Worm (Caenorhabditis elegans): ENCODE data around the gene rpl-32.

Gene rpl-32

ce11 chrII:9060332-9060840, 3.5 kb upstream of the rpl-32 start (continued):
- TF ChIP-seq F57C9.4 (tag; optimal IDR thresholded peaks at IDR 0.05) (no peak), cebp-2 (GFP tag; IDR thresholded peaks at IDR 0.05) (0 out of 2 replicates have a peak, but pooled peaks have one; percentile 18), F22D6.2 (tag; optimal IDR thresholded peaks at IDR 0.05) (peak; percentile 14), ztf-25 (GFP tag; IDR thresholded peaks at IDR 0.05) (no peak), ztf-18 (tag; optimal IDR thresholded peaks at IDR 0.05) (peak; percentile 54), tlf-1 (GFP tag; optimal IDR thresholded peaks at IDR 0.05) (peak; percentile 44), gei-17 (GFP tag; optimal IDR thresholded peaks at IDR 0.05) (peak; percentile 34), ama-1 (optimal IDR thresholded peaks at IDR 0.05) (no peak), ama-1 (GFP tag; optimal IDR thresholded peaks at IDR 0.05) (no peak), nfyb-1 (GFP tag; IDR thresholded peaks at IDR 0.05) (peak; percentile 93), madf-8 (GFP tag; conservative IDR thresholded peaks at IDR 0.05) (no peak), mxl-1 (tag; optimal IDR thresholded peaks at IDR 0.05) (no peak)

ce11 chrII:9059010-9059409, 2.1 kb upstream of the rpl-32 start:
- TF ChIP-seq him-1 (tag; optimal IDR thresholded peaks at IDR 0.05) = no peak

ce11 chrII:9056215-9056819, 568 bp downstream of the rpl-32 start:
- TF ChIP-seq hrde-1 (tag; optimal IDR thresholded peaks at IDR 0.05; ENCODE audit: borderline replicate concordance) (peak; percentile 94), ztf-3 (GFP tag; optimal IDR thresholded peaks at IDR 0.05) (no peak), dpff-1 (tag; optimal IDR thresholded peaks at IDR 0.05) (no peak), snpc-3.4 (tag; optimal IDR thresholded peaks at IDR 0.05) (peak; percentile 80), T26A5.8 (tag; optimal IDR thresholded peaks at IDR 0.05) (peak; percentile 46), B0261.1 (tag; optimal IDR thresholded peaks at IDR 0.05) (no peak), sdz-38 (tag; optimal IDR thresholded peaks at IDR 0.05) (no peak), egl-18 (GFP tag; IDR thresholded peaks at IDR 0.05) (no peak), ama-1 (optimal IDR thresholded peaks at IDR 0.05) (no peak), ama-1 (GFP tag; optimal IDR thresholded peaks at IDR 0.05) (peak in 1 of 2 experiments; percentile 93), nfya-2 (GFP tag; IDR thresholded peaks at IDR 0.05) (peak; percentile 9; the same call in 1 of the 2 replicates), F52B5.7 (tag; optimal IDR thresholded peaks at IDR 0.05) (peak; percentile 65), lin-54 (GFP tag; optimal IDR thresholded peaks at IDR 0.05) (peak; percentile 87), F33H1.4 (GFP tag; IDR thresholded peaks at IDR 0.05) (peak; percentile 49), F55B11.4 (tag; optimal IDR thresholded peaks at IDR 0.05; ENCODE audit: borderline replicate concordance, insufficient read depth) (no peak), snpc-4 (GFP tag; optimal IDR thresholded peaks at IDR 0.05) (peak; percentile 41), snpc-4 (tag; optimal IDR thresholded peaks at IDR 0.05) (peak in 2 of 4 experiments; percentile 24 to 57), zim-3 (tag; optimal IDR thresholded peaks at IDR 0.05) (peak; percentile 33), ceh-58 (GFP tag; IDR thresholded peaks at IDR 0.05) (0 out of 2 replicates have a peak, but pooled peaks have one; percentile 18), C06A6.2 (GFP tag; conservative IDR thresholded peaks at IDR 0.05) (no peak), bed-2 (GFP tag; IDR thresholded peaks at IDR 0.05) (no peak), madf-8 (GFP tag; conservative IDR thresholded peaks at IDR 0.05) (0 out of 2 replicates have a peak, but pooled peaks have one; percentile 20), unc-62 (GFP tag; optimal IDR thresholded peaks at IDR 0.05) (no peak), akir-1 (GFP tag; optimal IDR thresholded peaks at IDR 0.05) (no peak), F10E7.11 (tag; optimal IDR thresholded peaks at IDR 0.05) (no peak), F39B2.1 (GFP tag; IDR thresholded peaks at IDR 0.05) (peak; percentile 79; the same call in 1 of the 2 replicates), ztf-28 (GFP tag; IDR thresholded peaks at IDR 0.05) (no peak), unc-130 (GFP tag; optimal IDR thresholded peaks at IDR 0.05) (peak; percentile 17), egl-44 (GFP tag; IDR thresholded peaks at IDR 0.05) (peak; percentile 55; the same call in 1 of the 2 replicates), aptf-2 (GFP tag; conservative IDR thresholded peaks at IDR 0.05) (no peak), lag-1 (GFP tag; IDR thresholded peaks at IDR 0.05) (no peak), F37B4.10 (GFP tag; IDR thresholded peaks at IDR 0.05) (no peak), nfya-1 (tag; optimal IDR thresholded peaks at IDR 0.05; ENCODE audit: borderline replicate concordance, insufficient read depth) (no peak), nhr-179 (tag; optimal IDR thresholded peaks at IDR 0.05) (no peak), ekl-4 (GFP tag; IDR thresholded peaks at IDR 0.05) (peak; percentile 87)
